Fruit fly (Drosophila melanogaster) Kc167 (cell line): ENCODE data around the gene HipHop.

ENCODE experiments used
- Sin3A ChIP-seq: fragments of >200 bp; optimal IDR thresholded peaks from 2 replicates; lab custom pipeline; 2018; ENCODE audit warnings: missing external identifiers
- h ChIP-seq: fragments of >200 bp; optimal IDR thresholded peaks from 3 replicates; lab custom pipeline; 2018; ENCODE audit warnings: missing external identifiers
- insv ChIP-seq: fragments of >200 bp; optimal IDR thresholded peaks from 3 replicates; lab custom pipeline; 2018; ENCODE audit warnings: missing external identifiers
- ttk ChIP-seq: sonication (Bioruptor generic); optimal IDR thresholded peaks from 2 replicates; lab custom pipeline; 2017; ENCODE audit warnings: missing external identifiers

DNA sequence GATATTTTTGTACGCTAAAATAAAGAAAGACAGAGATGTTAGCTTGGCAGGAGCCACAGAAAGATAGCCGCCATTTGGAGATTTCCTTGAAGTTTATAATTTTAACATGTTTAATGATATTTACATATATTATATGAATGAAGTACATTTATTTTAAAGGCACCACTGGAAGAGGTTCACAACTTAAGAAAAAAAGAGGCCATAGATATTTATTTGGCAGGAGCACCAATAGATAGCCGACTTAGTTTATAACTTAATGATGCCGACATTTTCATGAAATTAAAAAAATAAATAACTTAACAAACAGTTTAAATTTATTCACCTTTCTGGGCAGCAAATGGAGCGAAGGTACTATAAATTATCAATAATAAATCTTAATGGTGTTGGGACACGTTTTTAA is 1.1 kb downstream of the HipHop start:
- no peak for TF ChIP-seq h (lab: Kevin White, UChicago)
- no peak for TF ChIP-seq Sin3A (lab: Kevin White, UChicago)
- TF ChIP-seq ttk = no peak
- no peak for TF ChIP-seq insv (lab: Kevin White, UChicago)
